Fruit fly (Drosophila melanogaster) whole organism, prepupa: ENCODE measurements around the gene CG42264.

Source experiments
- CG8319 ChIP-seq: fragments of 200-800 bp; sonication (Bioruptor generic); optimal IDR thresholded peaks from 3 replicates; lab custom pipeline; 2016; ENCODE audit warnings: missing biosample characterization, missing genetic modification characterization
- Gug ChIP-seq: fragments of 200-800 bp; sonication (Bioruptor generic); IDR thresholded peaks from 2 replicates; pipeline ENCODE4 v1.3.6; 2022; ENCODE audit warnings: missing biosample characterization, missing genetic modification characterization
- Smox ChIP-seq: fragments of 200-800 bp; sonication (Bioruptor generic); optimal IDR thresholded peaks from 3 replicates; lab custom pipeline; 2016; ENCODE audit warnings: missing biosample characterization, missing genetic modification characterization

dm6 chrX:5808654-5809053 is 32.2 kb upstream of the CG42264 start, which contains the start of gene Prosbeta2R1:
- TF ChIP-seq Smox (GFP tag; lab: Kevin White, UChicago) (no peak), Gug (GFP tag; lab: Robert Waterston, UW) (no peak), CG8319 (GFP tag; lab: Kevin White, UChicago) (no peak)
